Fruit fly (Drosophila melanogaster): ENCODE measurements around the gene CG6793.

The CG6793 gene

dm6 chr3L:12063442-12064080, 21.4 kb downstream of the CG6793 start (continued):
- TF ChIP-seq crol (GFP tag; IDR thresholded peaks at IDR 0.05), result peak; percentile 65
- no peak for TF ChIP-seq Hr78 (GFP tag; optimal IDR thresholded peaks at IDR 0.05)
- TF ChIP-seq CG11560 (tag; IDR thresholded peaks at IDR 0.05), result 0 out of 3 replicates have a peak, but pooled peaks have one; percentile 34
- no peak for TF ChIP-seq Ada2b (GFP tag; IDR thresholded peaks at IDR 0.05)
- TF ChIP-seq Scr (GFP tag; IDR thresholded peaks at IDR 0.05; ENCODE audit: partially characterized antibody), result no peak
- peak; percentile 15 for TF ChIP-seq trem (tag; optimal IDR thresholded peaks at IDR 0.05)
- TF ChIP-seq Hmx (GFP tag; optimal IDR thresholded peaks at IDR 0.05), result no peak
- TF ChIP-seq Dek (tag; optimal IDR thresholded peaks at IDR 0.05), result no peak
- TF ChIP-seq HmgD (GFP tag; optimal IDR thresholded peaks at IDR 0.05), result no peak
- TF ChIP-seq CG9817 (tag; optimal IDR thresholded peaks at IDR 0.05), result no peak
- TF ChIP-seq ab (GFP tag; optimal IDR thresholded peaks at IDR 0.05), result no peak
- no peak for TF ChIP-seq CG12744 (GFP tag; optimal IDR thresholded peaks at IDR 0.05)
- no peak for TF ChIP-seq Ets65A (GFP tag)
- TF ChIP-seq unpg (GFP tag; optimal IDR thresholded peaks at IDR 0.05), result peak; percentile 20
- no peak for TF ChIP-seq gsb (GFP tag; IDR thresholded peaks at IDR 0.05)
- peak; percentile 32 for TF ChIP-seq Blimp-1 (GFP tag; optimal IDR thresholded peaks at IDR 0.05)
- TF ChIP-seq CG11504 (tag; optimal IDR thresholded peaks at IDR 0.05), result peak; percentile 24
- TF ChIP-seq ems (GFP tag; optimal IDR thresholded peaks at IDR 0.05), result no peak
- no peak for TF ChIP-seq CG1233 (GFP tag; optimal IDR thresholded peaks at IDR 0.05)
- TF ChIP-seq dmrt11E (tag; optimal IDR thresholded peaks at IDR 0.05), result peak; percentile 66
- peak in 1 of 3 experiments; percentile 50 for TF ChIP-seq lola (GFP tag; optimal IDR thresholded peaks at IDR 0.05)
- no peak for TF ChIP-seq abd-A (tag; optimal IDR thresholded peaks at IDR 0.05)
- TF ChIP-seq CG17829 (tag; optimal IDR thresholded peaks at IDR 0.05), result peak; percentile 15
- peak; percentile 37 for TF ChIP-seq zf30C (GFP tag; optimal IDR thresholded peaks at IDR 0.05)
- peak in 1 of 2 experiments; percentile 50 for TF ChIP-seq bsh (GFP tag; optimal IDR thresholded peaks at IDR 0.05)
- peak; percentile 31 for TF ChIP-seq nmo (GFP tag; optimal IDR thresholded peaks at IDR 0.05)
- TF ChIP-seq CG2129 (GFP tag; IDR thresholded peaks at IDR 0.05; ENCODE audit: partially characterized antibody), result no peak
- no peak for TF ChIP-seq CG8359 (GFP tag; optimal IDR thresholded peaks at IDR 0.05; ENCODE audit: borderline replicate concordance)
- TF ChIP-seq CG10979 (tag; optimal IDR thresholded peaks at IDR 0.05), result peak; percentile 61

DNA sequence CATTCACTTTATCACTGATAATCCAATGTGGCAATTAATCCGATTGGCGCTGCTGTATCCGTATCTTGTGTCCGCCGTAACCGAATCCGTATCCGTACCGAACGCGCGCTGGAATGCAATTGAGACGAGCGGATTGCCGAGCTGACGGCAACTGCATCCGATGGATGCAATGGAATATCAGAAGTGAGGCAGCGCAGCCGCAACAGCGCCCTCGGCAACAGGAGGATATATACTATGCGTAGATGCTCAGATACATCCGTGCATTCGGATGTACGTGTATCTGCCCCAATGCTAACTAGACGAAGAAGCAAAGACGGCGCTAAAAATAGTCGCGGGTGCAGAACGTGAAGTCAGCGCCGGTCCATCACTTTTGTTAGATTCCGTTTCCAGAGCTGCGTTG, 22.6 kb downstream of the CG6793 start, which contains the start of gene rols:
rols (minus strand) TSS at position 101 of the 400 bp plus-strand sequence.
- TF ChIP-seq CG4854 (GFP tag; optimal IDR thresholded peaks at IDR 0.05) (no peak), CG10431 (GFP tag; optimal IDR thresholded peaks at IDR 0.05) (no peak), Ets97D (GFP tag; optimal IDR thresholded peaks at IDR 0.05) (no peak), Gsc (GFP tag; IDR thresholded peaks at IDR 0.05) (no peak), Usf (GFP tag; optimal IDR thresholded peaks at IDR 0.05) (no peak), CG4730 (GFP tag; IDR thresholded peaks at IDR 0.05) (no peak), CG2199 (GFP tag; IDR thresholded peaks at IDR 0.05) (0 out of 3 replicates have a peak, but pooled peaks have one; percentile 7), Med (GFP tag) (peak; percentile 26)
